Fruit fly (Drosophila melanogaster) Kc167 (cell line): Measurements from ENCODE around the gene CG43121.

ENCODE experiments used
- Myc ChIP-seq: fragments of >200 bp; optimal IDR thresholded peaks from 2 replicates; lab custom pipeline; 2017; ENCODE audit warnings: missing external identifiers
- psq ChIP-seq: fragments of >200 bp; optimal IDR thresholded peaks from 2 replicates; lab custom pipeline; 2017; ENCODE audit warnings: missing external identifiers

DNA sequence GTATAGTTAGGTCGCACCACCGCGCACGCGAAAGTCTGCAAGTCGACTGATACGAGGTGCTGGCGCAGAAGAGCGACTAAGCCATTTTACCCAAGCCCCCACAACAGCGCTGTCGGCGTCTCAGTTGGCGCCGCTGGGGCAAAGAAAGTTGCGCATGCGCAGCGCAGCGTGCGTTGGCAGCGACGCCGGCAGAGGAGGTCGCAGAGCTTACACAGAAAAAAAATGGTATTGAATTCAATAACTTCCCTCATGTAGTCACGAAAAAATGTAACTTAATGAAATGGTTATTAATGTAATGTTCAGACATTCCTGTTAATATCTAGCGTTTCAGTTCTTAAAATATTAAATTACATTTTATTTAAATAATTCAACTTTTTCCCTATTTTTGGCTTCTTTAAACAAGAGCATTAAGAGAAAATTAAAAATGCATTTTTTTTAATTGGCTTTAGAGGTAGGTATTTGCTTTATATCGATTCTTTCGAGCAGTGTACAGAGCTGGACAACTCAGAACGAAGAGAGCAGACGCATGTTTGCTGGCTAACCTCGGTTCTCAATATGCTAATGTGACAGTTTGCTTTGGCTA is 6.0 kb upstream of the CG43121 start, which contains the start of gene CG4914:
- no peak for TF ChIP-seq psq (lab: Kevin White, UChicago)
- no peak for TF ChIP-seq Myc
